Fruit fly (Drosophila melanogaster): ENCODE data around the gene CG8757.

Gene CG8757

DNA sequence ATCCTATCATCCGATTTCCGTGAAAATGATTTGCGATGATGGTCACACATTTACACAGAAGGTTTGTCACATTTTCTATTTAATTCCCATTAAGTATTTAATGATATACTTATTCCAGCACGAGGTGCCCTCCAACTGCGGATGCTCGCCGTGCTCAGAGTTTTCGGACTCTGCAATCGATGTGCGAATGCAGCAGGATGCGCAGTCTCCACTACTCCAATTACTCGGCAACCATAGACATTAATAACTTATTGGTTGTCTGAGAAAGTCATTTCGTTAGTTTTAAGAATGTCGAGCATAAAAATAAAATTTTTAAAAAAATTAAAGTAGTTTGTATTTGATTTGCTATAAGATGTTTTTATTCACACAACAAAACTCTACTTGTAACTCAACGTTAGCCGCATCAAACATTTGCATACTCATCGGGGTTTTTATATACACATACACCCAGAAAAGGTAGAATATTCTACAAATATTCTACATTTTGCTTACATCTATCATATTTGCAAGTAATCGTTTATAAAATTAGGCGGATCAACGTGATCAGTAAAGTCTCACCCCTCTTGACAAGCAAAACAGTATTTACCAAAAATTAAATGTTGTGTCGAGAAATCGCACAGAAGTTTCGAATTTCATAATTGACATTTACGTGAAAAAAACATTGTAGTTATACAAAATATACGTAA lies 17.8 kb upstream of the CG8757 start (continued):
- no peak for TF ChIP-seq HHEX (GFP tag; optimal IDR thresholded peaks at IDR 0.05)

DNA sequence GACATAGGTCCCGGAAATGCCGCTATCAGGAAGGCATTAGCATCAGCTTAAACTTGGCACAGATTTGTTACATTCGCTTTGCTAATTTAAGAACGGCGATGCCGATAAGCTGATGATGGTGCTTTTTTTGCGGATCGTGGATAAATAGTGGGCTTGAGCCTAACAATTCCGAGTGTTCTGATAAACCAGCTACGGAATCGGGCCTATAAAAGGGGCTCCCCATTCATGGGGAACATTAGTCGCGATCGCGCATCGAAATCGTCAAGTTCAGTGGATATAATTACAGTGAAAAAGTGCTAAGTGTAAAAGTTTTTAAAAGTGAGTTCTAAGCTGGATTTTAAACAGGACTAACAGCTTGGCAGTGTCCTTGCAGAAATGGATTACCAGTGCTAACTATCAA lies 3.7 kb upstream of the CG8757 start, which contains the start of gene Hml:
TSS of gene Hml (plus strand) at position 301 of the 400 bp plus-strand sequence.
- no peak for TF ChIP-seq bsh (GFP tag; optimal IDR thresholded peaks at IDR 0.05)
- TF ChIP-seq CG31441 (GFP tag; IDR thresholded peaks at IDR 0.05) = no peak
- TF ChIP-seq CG6272 (GFP tag; IDR thresholded peaks at IDR 0.05) = no peak
- no peak for TF ChIP-seq CG3281 (GFP tag; optimal IDR thresholded peaks at IDR 0.05)
- TF ChIP-seq Max (GFP tag; optimal IDR thresholded peaks at IDR 0.05) = no peak
- TF ChIP-seq row (GFP tag; IDR thresholded peaks at IDR 0.05) = no peak
- TF ChIP-seq CG4730 (GFP tag; IDR thresholded peaks at IDR 0.05) = no peak
- 0 out of 3 replicates have a peak, but pooled peaks have one; percentile 6 for TF ChIP-seq CG14860 (GFP tag; IDR thresholded peaks at IDR 0.05; ENCODE audit: partially characterized antibody)
- no peak for TF ChIP-seq Dad (GFP tag; optimal IDR thresholded peaks at IDR 0.05)

DNA sequence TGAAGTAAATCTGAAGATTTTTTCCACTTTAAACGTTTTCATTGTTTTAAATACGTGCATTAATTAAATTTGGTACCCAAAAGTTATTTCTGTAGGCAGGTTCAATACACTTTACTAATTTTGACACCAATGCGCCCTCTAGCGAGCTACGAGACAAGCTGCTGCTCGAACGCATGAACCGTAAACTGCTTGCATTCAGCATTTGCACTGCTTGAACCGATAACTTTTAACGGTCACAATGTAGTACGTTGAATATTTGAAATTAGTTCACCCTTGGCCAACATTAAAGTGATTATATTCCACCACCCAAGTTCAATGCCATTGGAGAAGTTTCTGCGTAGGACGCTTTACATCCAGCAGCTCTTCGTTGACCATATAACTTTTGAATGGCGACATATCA lies 3.3 kb upstream of the CG8757 start:
- TF ChIP-seq Hmr (GFP tag; optimal IDR thresholded peaks at IDR 0.05) = peak; percentile 9
- TF ChIP-seq sqz (GFP tag; optimal IDR thresholded peaks at IDR 0.05) = no peak
- TF ChIP-seq zfh1 (GFP tag; IDR thresholded peaks at IDR 0.05) = peak; percentile 5; the same call in 1 of the 3 replicates
- no peak for TF ChIP-seq Dll (GFP tag; IDR thresholded peaks at IDR 0.05; ENCODE audit: partially characterized antibody)
- peak; percentile 67 for TF ChIP-seq HLH4C (GFP tag; IDR thresholded peaks at IDR 0.05; ENCODE audit: partially characterized antibody)
- TF ChIP-seq Oaz (GFP tag; IDR thresholded peaks at IDR 0.05) = 0 out of 2 replicates have a peak, but pooled peaks have one; percentile 7
- TF ChIP-seq p53 (GFP tag; optimal IDR thresholded peaks at IDR 0.05) = peak; percentile 43
- TF ChIP-seq HLHmδ (GFP tag; optimal IDR thresholded peaks at IDR 0.05) = no peak
- no peak for TF ChIP-seq CG17912 (GFP tag; optimal IDR thresholded peaks at IDR 0.05)
- TF ChIP-seq Ssrp (tag; optimal IDR thresholded peaks at IDR 0.05) = no peak
- TF ChIP-seq CG1024 (GFP tag; IDR thresholded peaks at IDR 0.05) = 0 out of 2 replicates have a peak, but pooled peaks have one; percentile 15
- no peak for TF ChIP-seq CG12391 (tag; optimal IDR thresholded peaks at IDR 0.05)
- peak in 1 of 2 experiments; percentile 49 for TF ChIP-seq dpn (GFP tag; optimal IDR thresholded peaks at IDR 0.05)
- no peak for TF ChIP-seq gro (GFP tag; optimal IDR thresholded peaks at IDR 0.05)
- 0 out of 2 replicates have a peak, but pooled peaks have one; percentile 37 for TF ChIP-seq wdn (GFP tag; IDR thresholded peaks at IDR 0.05)
- no peak for TF ChIP-seq Dip2 (GFP tag; IDR thresholded peaks at IDR 0.05)
- no peak for TF ChIP-seq maf-S (GFP tag; optimal IDR thresholded peaks at IDR 0.05)
- TF ChIP-seq CG7556 (GFP tag; optimal IDR thresholded peaks at IDR 0.05) = no peak
- peak; percentile 34; the same call in 1 of the 2 replicates for TF ChIP-seq CG4730 (GFP tag; IDR thresholded peaks at IDR 0.05)
- TF ChIP-seq Rfx (GFP tag; IDR thresholded peaks at IDR 0.05) = peak; percentile 72; the same call in 1 of the 2 replicates
- peak; percentile 77 for TF ChIP-seq CG11560 (tag; IDR thresholded peaks at IDR 0.05)
- TF ChIP-seq CG6254 (GFP tag; optimal IDR thresholded peaks at IDR 0.05) = no peak
- TF ChIP-seq CTCF (GFP tag; optimal IDR thresholded peaks at IDR 0.05) = peak; percentile 96
- peak; percentile 39 for TF ChIP-seq pnt (GFP tag; optimal IDR thresholded peaks at IDR 0.05)
- TF ChIP-seq CG33213 (GFP tag; optimal IDR thresholded peaks at IDR 0.05) = peak; percentile 22
- TF ChIP-seq CG7745 (tag; optimal IDR thresholded peaks at IDR 0.05) = no peak
- peak; percentile 40; the same call in 1 of the 2 replicates for TF ChIP-seq ssp (GFP tag; IDR thresholded peaks at IDR 0.05)
- TF ChIP-seq mld (GFP tag; IDR thresholded peaks at IDR 0.05; ENCODE audit: partially characterized antibody) = peak; percentile 44; the same call in 1 of the 3 replicates
- TF ChIP-seq Gug (GFP tag; IDR thresholded peaks at IDR 0.05) = peak; percentile 42; the same call in 1 of the 4 replicates
- TF ChIP-seq CG2199 (GFP tag; IDR thresholded peaks at IDR 0.05) = peak; percentile 95
- TF ChIP-seq croc (GFP tag; conservative IDR thresholded peaks at IDR 0.05) = peak; percentile 33; the same call in 1 of the 3 replicates
- peak; percentile 43; the same call in 1 of the 2 replicates for TF ChIP-seq H2.0 (GFP tag; IDR thresholded peaks at IDR 0.05)
- TF ChIP-seq CG3163 (GFP tag; optimal IDR thresholded peaks at IDR 0.05) = peak; percentile 30
- TF ChIP-seq vvl (GFP tag; IDR thresholded peaks at IDR 0.05) = peak; percentile 21; the same call in 1 of the 2 replicates
- TF ChIP-seq stwl (tag; optimal IDR thresholded peaks at IDR 0.05) = peak; percentile 99
- peak; percentile 67 for TF ChIP-seq Ptx1 (GFP tag; IDR thresholded peaks at IDR 0.05)
- no peak for TF ChIP-seq sna (GFP tag; IDR thresholded peaks at IDR 0.05; ENCODE audit: partially characterized antibody)
